Fruit fly (Drosophila melanogaster): Measurements from ENCODE around the gene CG13771.

Gene CG13771

dm6 chr2L:6649085-6649754 lies 14.2 kb downstream of the CG13771 start, which contains the start of the genes CG31635 and Tango1 (continued):
- TF ChIP-seq CG14667 (GFP tag; IDR thresholded peaks at IDR 0.05) (no peak), D19B (GFP tag; optimal IDR thresholded peaks at IDR 0.05) (no peak), nerfin-1 (tag; optimal IDR thresholded peaks at IDR 0.05) (peak; percentile 46), CkIIα-i1 (GFP tag; IDR thresholded peaks at IDR 0.05) (no peak), usp (GFP tag; optimal IDR thresholded peaks at IDR 0.05) (no peak), CG33213 (GFP tag; optimal IDR thresholded peaks at IDR 0.05) (peak; percentile 31), pzg (GFP tag; optimal IDR thresholded peaks at IDR 0.05) (peak; percentile 89), CG12071 (GFP tag; optimal IDR thresholded peaks at IDR 0.05) (no peak), TFAM (GFP tag; optimal IDR thresholded peaks at IDR 0.05) (no peak), unc-4 (GFP tag; IDR thresholded peaks at IDR 0.05; ENCODE audit: partially characterized antibody) (no peak), CG43689 (GFP tag; IDR thresholded peaks at IDR 0.05) (no peak), BtbVII (GFP tag; optimal IDR thresholded peaks at IDR 0.05) (no peak), CG9876 (GFP tag; optimal IDR thresholded peaks at IDR 0.05) (no peak), Tbp (GFP tag; optimal IDR thresholded peaks at IDR 0.05) (no peak), gsb (GFP tag; IDR thresholded peaks at IDR 0.05) (no peak), CG15073 (GFP tag; optimal IDR thresholded peaks at IDR 0.05) (no peak), Lim3 (GFP tag; IDR thresholded peaks at IDR 0.05) (no peak), Bgb (GFP tag; IDR thresholded peaks at IDR 0.05; ENCODE audit: partially characterized antibody) (no peak), CG11456 (GFP tag; IDR thresholded peaks at IDR 0.05) (no peak), vvl (GFP tag; IDR thresholded peaks at IDR 0.05) (peak; percentile 62), CG17802 (tag; optimal IDR thresholded peaks at IDR 0.05) (peak; percentile 82), Poxn (GFP tag; IDR thresholded peaks at IDR 0.05) (no peak), eve (GFP tag; optimal IDR thresholded peaks at IDR 0.05) (no peak), NFAT (GFP tag; IDR thresholded peaks at IDR 0.05) (no peak), CG10209 (GFP tag; optimal IDR thresholded peaks at IDR 0.05) (peak; percentile 7), Nf-YC (tag; optimal IDR thresholded peaks at IDR 0.05) (no peak), CG11723 (GFP tag; optimal IDR thresholded peaks at IDR 0.05) (no peak), CG1647 (GFP tag; optimal IDR thresholded peaks at IDR 0.05) (no peak), HmgZ (tag; optimal IDR thresholded peaks at IDR 0.05) (no peak), Dip2 (GFP tag; IDR thresholded peaks at IDR 0.05) (no peak), fru (optimal IDR thresholded peaks at IDR 0.05) (no peak), H2.0 (GFP tag; IDR thresholded peaks at IDR 0.05) (no peak), CG11398 (GFP tag; optimal IDR thresholded peaks at IDR 0.05) (no peak), MBD-R2 (GFP tag; IDR thresholded peaks at IDR 0.05) (peak; percentile 66), dmrt99B (tag; optimal IDR thresholded peaks at IDR 0.05) (no peak), stwl (tag; optimal IDR thresholded peaks at IDR 0.05) (peak; percentile 66), Dip3 (GFP tag; optimal IDR thresholded peaks at IDR 0.05) (peak; percentile 12), CG14965 (GFP tag; optimal IDR thresholded peaks at IDR 0.05; ENCODE audit: borderline replicate concordance) (no peak), CG30431 (GFP tag; optimal IDR thresholded peaks at IDR 0.05) (no peak), br (optimal IDR thresholded peaks at IDR 0.05) (no peak), pum (GFP tag; optimal IDR thresholded peaks at IDR 0.05) (no peak), Gsc (GFP tag; IDR thresholded peaks at IDR 0.05) (no peak), rib (GFP tag; IDR thresholded peaks at IDR 0.05) (no peak), aop (GFP tag; IDR thresholded peaks at IDR 0.05) (no peak), onecut (GFP tag; IDR thresholded peaks at IDR 0.05) (no peak), Vsx1 (GFP tag; optimal IDR thresholded peaks at IDR 0.05) (no peak), CG6813 (GFP tag; optimal IDR thresholded peaks at IDR 0.05) (no peak), fd64A (GFP tag; optimal IDR thresholded peaks at IDR 0.05) (no peak), CG8089 (GFP tag; optimal IDR thresholded peaks at IDR 0.05) (no peak), CG32532 (GFP tag; IDR thresholded peaks at IDR 0.05) (no peak), Mrtf (GFP tag; IDR thresholded peaks at IDR 0.05) (no peak), CG18011 (GFP tag; optimal IDR thresholded peaks at IDR 0.05) (no peak)
